Fruit fly (Drosophila melanogaster) Kc167 (cell line): ENCODE measurements around the gene CG8086.

Experiments
- Myc ChIP-seq: fragments of >200 bp; optimal IDR thresholded peaks from 2 replicates; lab custom pipeline; 2017; ENCODE audit warnings: missing external identifiers
- Sin3A ChIP-seq: fragments of >200 bp; optimal IDR thresholded peaks from 2 replicates; lab custom pipeline; 2018; ENCODE audit warnings: missing external identifiers
- h ChIP-seq: fragments of >200 bp; optimal IDR thresholded peaks from 3 replicates; lab custom pipeline; 2018; ENCODE audit warnings: missing external identifiers
- insv ChIP-seq: fragments of >200 bp; optimal IDR thresholded peaks from 3 replicates; lab custom pipeline; 2018; ENCODE audit warnings: missing external identifiers
- psq ChIP-seq: fragments of >200 bp; optimal IDR thresholded peaks from 2 replicates; lab custom pipeline; 2017; ENCODE audit warnings: missing external identifiers
- ttk ChIP-seq: sonication (Bioruptor generic); optimal IDR thresholded peaks from 2 replicates; lab custom pipeline; 2017; ENCODE audit warnings: missing external identifiers

CG8086 gene

DNA sequence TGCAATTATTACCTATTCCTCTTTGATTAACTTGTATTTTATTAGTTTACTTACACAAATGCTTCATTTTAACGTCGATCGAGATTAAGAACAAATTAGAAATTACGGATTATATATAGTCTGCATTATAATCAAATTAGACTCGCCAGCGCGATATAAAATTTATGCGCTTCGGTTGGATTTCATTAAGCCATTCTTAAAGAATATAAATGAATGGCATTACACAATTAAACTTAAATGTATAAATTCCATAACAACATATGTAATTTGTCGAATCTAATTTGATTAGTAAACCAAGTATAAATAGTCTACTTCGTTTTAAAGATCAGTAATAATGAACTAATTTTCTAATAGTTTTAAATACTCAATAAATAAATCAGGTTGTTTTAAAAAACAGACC, 15.6 kb downstream of the CG8086 start, which contains the start of gene Spn28F:
Spn28F (minus strand) TSS at position 101 of the 400 bp plus-strand sequence.
- TF ChIP-seq psq (lab: Kevin White, UChicago) = no peak
- TF ChIP-seq h (lab: Kevin White, UChicago) = no peak
- TF ChIP-seq Sin3A (lab: Kevin White, UChicago) = no peak
- no peak for TF ChIP-seq ttk
- TF ChIP-seq Myc (lab: Kevin White, UChicago) = no peak
- no peak for TF ChIP-seq insv (lab: Kevin White, UChicago)

DNA sequence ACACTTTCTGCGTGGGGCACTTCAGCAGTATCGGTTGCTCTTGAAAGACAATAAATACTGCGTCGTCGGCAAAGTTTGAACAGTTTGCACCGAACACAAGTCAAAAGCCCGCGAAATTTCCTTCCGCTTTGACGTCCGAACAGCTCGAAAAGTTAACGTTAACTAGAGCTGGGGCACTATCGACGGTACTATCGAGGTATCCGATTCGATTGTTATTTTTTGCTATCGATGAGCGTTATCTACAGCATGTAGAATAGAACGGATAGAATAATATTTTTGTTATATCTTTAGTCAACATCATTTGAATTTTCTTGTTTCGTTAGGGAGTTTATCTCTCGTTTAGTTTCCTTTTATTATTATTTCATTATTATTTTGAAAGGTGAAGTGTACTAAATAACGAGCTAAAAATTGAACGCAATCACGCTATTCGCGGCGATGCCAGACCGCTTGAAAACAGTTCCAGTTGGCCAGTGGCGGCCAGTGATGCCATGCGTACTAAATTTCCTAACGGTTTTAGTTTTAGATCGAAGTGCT, 17.5 kb downstream of the CG8086 start, which contains the start of gene Pvr:
Pvr (minus strand) TSS at position 167 of the 534 bp plus-strand sequence.
- TF ChIP-seq Sin3A (lab: Kevin White, UChicago) = no peak
- no peak for TF ChIP-seq ttk
- no peak for TF ChIP-seq Myc (lab: Kevin White, UChicago)
- no peak for TF ChIP-seq psq (lab: Kevin White, UChicago)
- no peak for TF ChIP-seq insv (lab: Kevin White, UChicago)
- TF ChIP-seq h (lab: Kevin White, UChicago) = no peak

DNA sequence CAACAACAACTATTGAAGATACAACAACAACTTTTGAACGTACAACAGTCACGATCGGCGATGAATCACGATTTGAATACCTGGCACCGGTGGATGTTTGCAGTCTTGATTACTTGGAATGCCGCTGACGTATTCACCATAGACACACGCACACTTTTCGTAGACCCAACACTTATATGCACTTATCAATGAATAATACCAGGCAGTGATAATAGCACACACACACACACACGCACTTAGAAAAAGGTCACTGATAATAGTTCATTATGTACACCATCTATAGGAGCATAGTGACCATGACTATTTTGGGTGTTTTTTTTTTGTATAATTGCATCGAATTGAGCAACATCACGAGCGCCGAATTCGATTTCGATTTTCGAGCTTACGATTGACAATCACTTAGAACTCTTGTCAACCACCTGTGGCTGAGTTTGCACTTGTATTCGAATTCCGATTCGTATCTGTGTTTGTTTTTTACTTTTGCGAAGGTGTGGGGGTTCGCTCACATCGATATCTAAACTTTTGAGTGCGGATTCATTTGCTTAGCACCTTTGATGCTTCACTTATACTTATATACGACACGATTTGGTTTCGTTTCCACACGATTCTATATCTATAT, 18.2 kb downstream of the CG8086 start:
- TF ChIP-seq psq (lab: Kevin White, UChicago) (no peak), ttk (no peak), Sin3A (lab: Kevin White, UChicago) (no peak), h (lab: Kevin White, UChicago) (no peak), Myc (lab: Kevin White, UChicago) (no peak), insv (lab: Kevin White, UChicago) (no peak)

DNA sequence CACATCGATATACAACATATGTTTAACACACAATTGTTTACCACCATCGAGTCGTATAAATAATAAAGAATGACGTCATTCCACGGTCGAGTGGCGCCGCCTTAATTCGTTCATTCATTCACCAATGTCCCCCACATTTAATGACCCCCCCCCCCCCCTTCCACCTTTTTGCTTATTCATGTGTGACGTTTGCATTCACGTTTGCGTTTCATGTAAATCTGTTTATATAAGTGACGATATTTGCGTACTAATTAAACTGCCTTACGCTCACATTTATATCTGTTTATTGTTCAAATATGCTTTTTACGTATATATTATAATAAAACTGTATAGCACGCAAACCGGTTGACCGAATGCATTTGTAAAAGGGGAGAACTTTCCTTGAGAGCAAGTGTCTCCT, 23.7 kb downstream of the CG8086 start:
- TF ChIP-seq h (lab: Kevin White, UChicago) (no peak), Myc (lab: Kevin White, UChicago) (no peak), insv (lab: Kevin White, UChicago) (no peak), psq (lab: Kevin White, UChicago) (no peak), ttk (no peak), Sin3A (lab: Kevin White, UChicago) (no peak)

DNA sequence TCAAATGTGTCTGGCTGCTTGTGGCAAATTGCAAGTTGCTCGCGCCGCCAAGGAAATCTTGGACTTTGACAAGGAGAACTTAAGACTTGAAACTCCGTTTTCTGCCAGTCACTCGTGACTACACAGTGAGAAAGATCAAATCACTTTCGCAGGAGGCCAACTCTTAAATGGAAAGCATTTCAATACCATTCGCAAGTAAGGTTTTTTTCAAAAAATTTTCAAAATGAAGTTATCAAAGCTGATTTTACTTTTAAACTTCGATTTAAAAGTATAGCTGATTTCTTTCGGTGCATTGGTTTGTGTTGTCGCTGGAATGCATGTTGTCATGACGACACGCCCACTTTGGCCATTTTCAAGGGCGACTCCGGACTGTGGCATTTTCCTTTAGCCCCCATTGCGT, 24.9 kb downstream of the CG8086 start:
- TF ChIP-seq h (lab: Kevin White, UChicago) (no peak), Sin3A (lab: Kevin White, UChicago) (no peak), psq (lab: Kevin White, UChicago) (no peak)

DNA sequence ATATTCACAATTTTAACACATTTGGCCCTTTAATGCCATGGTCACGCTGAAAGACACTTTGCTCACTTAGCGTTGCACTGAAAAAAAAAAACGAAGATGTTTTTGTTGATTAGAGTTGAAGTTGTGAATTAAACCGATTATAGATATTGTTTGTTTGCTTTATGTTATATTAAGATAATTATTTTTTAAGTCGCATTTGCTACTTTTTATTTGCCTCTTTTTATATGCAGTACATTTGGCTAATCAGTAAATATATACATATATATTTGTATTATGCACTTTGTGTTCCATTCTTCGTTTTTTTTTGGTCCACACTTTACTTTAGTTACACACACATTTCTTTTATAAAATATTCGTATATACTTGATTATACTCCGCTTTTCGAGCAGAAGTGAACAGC, 27.0 kb downstream of the CG8086 start:
- TF ChIP-seq Myc (lab: Kevin White, UChicago) = no peak
- no peak for TF ChIP-seq ttk
- TF ChIP-seq h (lab: Kevin White, UChicago) = no peak
- no peak for TF ChIP-seq Sin3A (lab: Kevin White, UChicago)
- TF ChIP-seq psq (lab: Kevin White, UChicago) = no peak
- TF ChIP-seq insv (lab: Kevin White, UChicago) = no peak

DNA sequence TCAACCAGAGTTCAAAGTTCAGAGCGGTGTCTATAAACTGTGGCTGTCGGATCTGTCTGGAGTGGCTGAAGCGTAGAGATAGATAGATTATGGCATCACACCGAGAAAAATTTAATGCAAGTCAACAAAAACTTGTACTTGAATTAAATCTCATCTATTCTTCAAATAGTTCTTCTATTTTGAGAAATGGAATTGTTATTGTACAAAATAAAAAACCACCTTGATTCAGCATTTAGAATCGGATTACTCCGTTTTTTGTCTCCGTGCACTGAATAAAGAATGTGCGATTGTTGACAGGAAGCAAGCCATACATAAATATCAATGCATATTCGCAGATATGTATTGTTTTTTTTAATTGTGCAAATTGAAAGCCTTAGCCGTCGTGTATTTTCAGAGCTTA, 27.7 kb downstream of the CG8086 start:
- no peak for TF ChIP-seq Sin3A (lab: Kevin White, UChicago)
- no peak for TF ChIP-seq Myc (lab: Kevin White, UChicago)
- TF ChIP-seq ttk = no peak
- no peak for TF ChIP-seq h (lab: Kevin White, UChicago)
- TF ChIP-seq psq (lab: Kevin White, UChicago) = no peak
- TF ChIP-seq insv (lab: Kevin White, UChicago) = no peak

DNA sequence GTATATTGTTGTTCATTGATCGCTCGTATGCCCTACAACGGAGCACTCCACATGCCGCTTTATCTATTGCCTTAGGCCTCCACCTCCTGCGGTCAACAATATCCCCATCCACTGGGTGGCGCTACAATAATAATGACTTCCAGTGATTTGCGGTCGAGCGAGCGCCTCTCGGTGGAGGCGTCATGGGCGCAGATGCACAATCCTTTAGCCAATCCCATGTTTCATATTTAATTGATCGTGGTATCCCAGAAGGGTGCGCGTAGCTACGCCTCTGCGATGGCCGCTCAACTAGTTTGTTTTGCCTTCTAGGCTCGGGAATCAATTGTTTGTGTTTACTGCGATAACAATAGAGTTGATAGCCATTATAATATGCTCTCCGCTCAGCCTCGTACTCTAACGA, 28.2 kb downstream of the CG8086 start:
- TF ChIP-seq ttk (no peak), Sin3A (lab: Kevin White, UChicago) (no peak), Myc (lab: Kevin White, UChicago) (no peak), insv (lab: Kevin White, UChicago) (no peak), h (lab: Kevin White, UChicago) (no peak)

DNA sequence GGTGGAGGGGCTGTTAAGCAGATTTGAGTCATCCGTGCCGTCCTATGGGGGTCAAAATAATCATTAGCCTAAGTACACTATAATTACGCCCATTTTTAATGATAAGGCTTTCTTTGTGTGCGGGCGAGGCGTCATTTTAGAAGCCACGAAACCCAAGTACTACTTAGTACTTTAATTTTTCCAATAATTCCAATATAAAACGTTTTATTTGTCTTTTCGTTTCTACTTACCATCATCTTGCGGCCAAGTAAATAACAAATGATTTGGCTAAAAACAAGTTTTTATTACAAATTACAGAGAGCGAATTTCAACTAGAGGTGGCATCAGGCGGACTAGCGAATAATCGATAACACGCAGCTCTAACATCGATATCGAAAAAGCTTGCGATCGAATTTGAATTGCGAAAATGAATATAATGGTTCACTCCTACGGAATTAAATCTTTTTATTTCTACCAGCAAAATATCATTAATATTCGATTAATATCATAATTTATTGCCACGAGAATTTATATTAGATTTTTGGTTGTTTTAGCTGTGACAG, 36.8 kb downstream of the CG8086 start, which contains the start of gene Snx6:
Snx6 (minus strand) TSS at position 349 of the 542 bp plus-strand sequence.
- TF ChIP-seq psq (lab: Kevin White, UChicago) (no peak), Sin3A (lab: Kevin White, UChicago) (no peak), h (lab: Kevin White, UChicago) (no peak), ttk (no peak), insv (lab: Kevin White, UChicago) (no peak), Myc (lab: Kevin White, UChicago) (no peak)

DNA sequence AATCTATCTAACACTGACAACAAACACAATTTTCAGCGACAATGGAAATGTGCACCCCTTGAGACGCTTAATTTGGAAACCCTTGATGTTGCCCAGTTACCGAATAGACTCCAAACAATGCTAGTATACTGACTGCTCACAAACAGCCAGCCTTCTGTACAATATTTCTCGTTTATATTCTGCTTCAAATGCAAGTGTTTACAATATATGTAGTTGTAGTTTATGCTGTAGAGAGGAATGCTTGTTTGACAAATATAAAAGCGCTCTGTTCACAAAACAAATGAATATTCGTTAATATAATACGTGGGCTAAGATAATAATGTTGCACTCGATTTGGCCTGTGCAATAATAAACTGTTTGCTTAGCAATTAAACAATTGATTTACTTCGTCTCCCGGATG, 39.4 kb downstream of the CG8086 start, which contains the start of gene CG8292:
CG8292 (minus strand) TSS at position 101 of the 400 bp plus-strand sequence.
- TF ChIP-seq insv (lab: Kevin White, UChicago) (no peak), ttk (no peak), h (lab: Kevin White, UChicago) (no peak), Myc (lab: Kevin White, UChicago) (no peak), Sin3A (lab: Kevin White, UChicago) (no peak), psq (lab: Kevin White, UChicago) (no peak)

DNA sequence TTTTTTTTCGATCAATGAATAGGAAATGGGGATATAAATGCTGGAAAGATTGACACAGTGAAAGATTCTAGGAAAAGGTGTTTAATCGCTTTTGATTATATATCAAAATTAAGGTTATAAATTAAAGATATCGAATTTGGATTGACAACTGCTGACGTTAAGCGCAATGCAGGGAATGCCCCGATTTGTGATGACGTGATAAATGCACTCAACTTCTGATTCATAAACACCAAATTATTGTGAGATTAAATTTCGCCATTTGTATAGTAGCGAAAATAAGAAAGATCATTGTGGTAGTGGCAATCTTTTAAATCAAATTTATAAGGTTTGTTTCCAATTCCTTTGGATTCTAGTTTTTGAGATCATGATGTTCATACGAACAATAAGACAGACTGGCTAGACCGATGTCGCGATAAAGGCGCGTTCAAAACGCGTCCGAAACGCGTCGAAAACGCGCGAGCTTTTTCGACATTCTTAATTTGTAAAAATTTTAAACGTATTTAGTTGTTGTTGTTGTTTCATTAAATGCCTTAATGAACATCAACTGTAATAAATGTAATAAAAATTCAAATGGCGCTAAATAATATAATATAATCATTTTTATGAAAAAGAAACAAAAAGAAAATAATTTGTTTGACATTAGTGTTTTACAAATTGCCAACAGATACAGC, 41.9 kb downstream of the CG8086 start, which contains the start of gene CG8349:
CG8349 (plus strand) TSS at position 657 of the 671 bp plus-strand sequence.
- TF ChIP-seq Myc (lab: Kevin White, UChicago) (no peak), h (lab: Kevin White, UChicago) (no peak), ttk (no peak), psq (lab: Kevin White, UChicago) (no peak), Sin3A (lab: Kevin White, UChicago) (no peak), insv (lab: Kevin White, UChicago) (no peak)
